Worm (Caenorhabditis elegans): ENCODE measurements around the gene ZK1127.3.

ce11 chrII:7095970-7096369, 40.9 kb downstream of the ZK1127.3 start:
- TF ChIP-seq tab-1 (GFP tag; IDR thresholded peaks at IDR 0.05) (no peak), med-1 (GFP tag; optimal IDR thresholded peaks at IDR 0.05; ENCODE audit: insufficient read depth) (no peak), flt-1 (GFP tag; IDR thresholded peaks at IDR 0.05) (no peak), ref-1 (GFP tag; conservative IDR thresholded peaks at IDR 0.05) (no peak)
